Fruit fly (Drosophila melanogaster): ENCODE measurements around the gene slou.

The slou gene

DNA sequence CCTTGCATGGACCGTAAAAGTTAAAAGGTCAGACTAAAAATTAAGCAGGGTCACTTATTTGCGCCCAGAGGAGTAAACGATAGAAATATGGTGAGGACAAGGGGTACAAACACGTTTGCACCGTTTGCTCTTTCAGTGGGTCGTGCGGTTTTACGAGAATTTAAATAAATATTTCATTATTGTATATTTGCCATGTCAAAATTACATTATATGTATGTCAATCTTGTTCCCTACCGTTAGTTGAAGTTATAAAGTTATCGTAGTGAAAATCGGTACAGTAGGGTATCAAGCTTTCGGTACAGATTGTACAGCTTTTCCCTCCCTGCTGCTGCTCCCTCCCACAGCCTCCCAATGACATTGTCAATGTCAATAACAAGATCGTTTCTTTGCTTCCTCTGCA, 40.9 kb upstream of the slou start (continued):
- TF ChIP-seq Usf (GFP tag; optimal IDR thresholded peaks at IDR 0.05) (no peak), eyg (GFP tag; optimal IDR thresholded peaks at IDR 0.05) (no peak), CG32767 (GFP tag; IDR thresholded peaks at IDR 0.05) (no peak), Awh (GFP tag; IDR thresholded peaks at IDR 0.05) (0 out of 2 replicates have a peak, but pooled peaks have one; percentile 19), CG9817 (tag; optimal IDR thresholded peaks at IDR 0.05) (no peak), Oli (tag; optimal IDR thresholded peaks at IDR 0.05) (peak; percentile 43), Bdp1 (GFP tag; optimal IDR thresholded peaks at IDR 0.05) (no peak), CG10565 (GFP tag; optimal IDR thresholded peaks at IDR 0.05) (no peak), Ets65A (GFP tag) (peak; percentile 34), klu (GFP tag; IDR thresholded peaks at IDR 0.05) (no peak), CG12299 (tag; optimal IDR thresholded peaks at IDR 0.05) (no peak), CG10431 (GFP tag; optimal IDR thresholded peaks at IDR 0.05) (no peak), slbo (GFP tag; IDR thresholded peaks at IDR 0.05) (no peak; the same call in 1 of the 2 replicates), CG34422 (GFP tag; IDR thresholded peaks at IDR 0.05) (no peak), CG8924 (tag; optimal IDR thresholded peaks at IDR 0.05) (no peak), CoRest (tag; optimal IDR thresholded peaks at IDR 0.05) (peak; percentile 14), CG4730 (GFP tag; IDR thresholded peaks at IDR 0.05) (0 out of 2 replicates have a peak, but pooled peaks have one; percentile 8), CG31441 (GFP tag; IDR thresholded peaks at IDR 0.05) (peak; percentile 36; the same call in 1 of the 2 replicates), z (GFP tag; IDR thresholded peaks at IDR 0.05) (no peak), gsb (GFP tag; IDR thresholded peaks at IDR 0.05) (no peak), CG10959 (GFP tag; IDR thresholded peaks at IDR 0.05) (no peak), CG11456 (GFP tag; IDR thresholded peaks at IDR 0.05) (no peak), cato (GFP tag; optimal IDR thresholded peaks at IDR 0.05; ENCODE audit: borderline replicate concordance) (no peak), amos (GFP tag; IDR thresholded peaks at IDR 0.05; ENCODE audit: partially characterized antibody) (no peak), Myb (GFP tag; optimal IDR thresholded peaks at IDR 0.05) (no peak), Hand (GFP tag; optimal IDR thresholded peaks at IDR 0.05) (no peak), dpn (GFP tag; optimal IDR thresholded peaks at IDR 0.05) (no peak), CG6854 (GFP tag; optimal IDR thresholded peaks at IDR 0.05) (no peak), CG8290 (GFP tag; optimal IDR thresholded peaks at IDR 0.05) (no peak), CG8290 (tag; optimal IDR thresholded peaks at IDR 0.05) (peak in 1 of 2 experiments; percentile 40), CG9215 (GFP tag; IDR thresholded peaks at IDR 0.05) (no peak), pros (GFP tag; optimal IDR thresholded peaks at IDR 0.05) (no peak), CG6791 (GFP tag; IDR thresholded peaks at IDR 0.05; ENCODE audit: partially characterized antibody) (no peak), Nf-YA (GFP tag; IDR thresholded peaks at IDR 0.05) (no peak), CG10209 (GFP tag; optimal IDR thresholded peaks at IDR 0.05) (peak; percentile 6), Ets97D (GFP tag; optimal IDR thresholded peaks at IDR 0.05) (no peak), CG18619 (GFP tag; optimal IDR thresholded peaks at IDR 0.05) (no peak), btn (GFP tag; optimal IDR thresholded peaks at IDR 0.05) (no peak), ftz-f1 (GFP tag; optimal IDR thresholded peaks at IDR 0.05) (no peak), HHEX (GFP tag; optimal IDR thresholded peaks at IDR 0.05) (no peak), CG30431 (GFP tag; optimal IDR thresholded peaks at IDR 0.05) (peak; percentile 8), p53 (GFP tag; optimal IDR thresholded peaks at IDR 0.05) (no peak), Doc3 (GFP tag; IDR thresholded peaks at IDR 0.05; ENCODE audit: partially characterized antibody) (no peak), CG13424 (tag; optimal IDR thresholded peaks at IDR 0.05) (peak; percentile 25), gsb-n (tag; optimal IDR thresholded peaks at IDR 0.05) (no peak), nerfin-2 (GFP tag; IDR thresholded peaks at IDR 0.05; ENCODE audit: partially characterized antibody) (no peak), sna (GFP tag; IDR thresholded peaks at IDR 0.05; ENCODE audit: partially characterized antibody) (no peak), Dfd (GFP tag; optimal IDR thresholded peaks at IDR 0.05) (no peak), az2 (GFP tag; optimal IDR thresholded peaks at IDR 0.05) (peak; percentile 42), Asciz (GFP tag; optimal IDR thresholded peaks at IDR 0.05) (peak; percentile 17), CG34224 (GFP tag; IDR thresholded peaks at IDR 0.05; ENCODE audit: partially characterized antibody) (no peak), CG9932 (GFP tag; IDR thresholded peaks at IDR 0.05) (no peak)

Data from whole organism, embryonic.